Fruit fly (Drosophila melanogaster) whole organism, embryonic: Measurements from ENCODE around the gene CG14234.

Experiments used
- Atf6 ChIP-seq: fragments of 200-800 bp; sonication (Bioruptor generic); IDR thresholded peaks from 2 replicates; pipeline ENCODE4 v1.3.6; 2022; ENCODE audit warnings: missing biosample characterization, missing genetic modification characterization
- Awh ChIP-seq: fragments of 200-800 bp; sonication (Bioruptor generic); IDR thresholded peaks from 2 replicates; pipeline ENCODE4, ENCODE4 v1.3.6; 2022; ENCODE audit warnings: missing biosample characterization, missing genetic modification characterization
- B-H1 ChIP-seq: fragments of 200-800 bp; sonication (Bioruptor generic); IDR thresholded peaks from 3 replicates; pipeline ENCODE4 v1.3.6; 2022; ENCODE audit warnings: missing biosample characterization, missing genetic modification characterization
- C15 ChIP-seq: fragments of 200-800 bp; sonication (Bioruptor generic); IDR thresholded peaks from 3 replicates; pipeline ENCODE4 v1.3.6; 2022; ENCODE audit warnings: missing biosample characterization, missing genetic modification characterization
- CG10209 ChIP-seq: fragments of 200-800 bp; sonication (Bioruptor generic); optimal IDR thresholded peaks from 3 replicates; lab custom pipeline; 2017; ENCODE audit warnings: missing biosample characterization, mild to moderate bottlenecking, missing genetic modification characterization, missing genetic modification reagents
- CG11247 ChIP-seq: fragments of 200-800 bp; sonication (Bioruptor generic); IDR thresholded peaks from 2 replicates; pipeline ENCODE4 v1.3.6; 2022; ENCODE audit warnings: missing biosample characterization, missing genetic modification characterization
- CG11504 ChIP-seq: fragments of 200-800 bp; sonication (Bioruptor generic); optimal IDR thresholded peaks from 3 replicates; lab custom pipeline; 2019; ENCODE audit warnings: missing biosample characterization, mild to moderate bottlenecking, missing genetic modification characterization, moderate library complexity
- CG12769 ChIP-seq: fragments of 200-800 bp; sonication (Bioruptor generic); optimal IDR thresholded peaks from 2 replicates; lab custom pipeline; 2019; ENCODE audit warnings: missing biosample characterization, mild to moderate bottlenecking, missing genetic modification characterization, moderate library complexity
- CG12942 ChIP-seq: fragments of 200-800 bp; sonication (Bioruptor generic); optimal IDR thresholded peaks from 3 replicates; lab custom pipeline; 2016; ENCODE audit warnings: missing biosample characterization, missing genetic modification characterization
- CG16779 ChIP-seq: fragments of 200-800 bp; sonication (Bioruptor generic); IDR thresholded peaks from 2 replicates; pipeline ENCODE4 v1.3.6; 2022; ENCODE audit warnings: missing biosample characterization, missing genetic modification characterization
- CG2120 ChIP-seq: fragments of 200-800 bp; sonication (Bioruptor generic); optimal IDR thresholded peaks from 3 replicates; lab custom pipeline; 2016; ENCODE audit warnings: missing biosample characterization, missing genetic modification characterization
- CG2202 ChIP-seq: fragments of 200-800 bp; sonication (Bioruptor generic); optimal IDR thresholded peaks from 2 replicates; lab custom pipeline; 2018; ENCODE audit warnings: missing biosample characterization, mild to moderate bottlenecking, missing genetic modification characterization
- CG3847 ChIP-seq: fragments of 200-800 bp; sonication (Bioruptor generic); IDR thresholded peaks from 2 replicates; pipeline ENCODE4 v1.3.6; 2022; ENCODE audit warnings: missing biosample characterization, missing genetic modification characterization
- CG4328 ChIP-seq: fragments of 200-800 bp; sonication (Bioruptor generic); optimal IDR thresholded peaks from 3 replicates; lab custom pipeline; 2017; ENCODE audit warnings: missing biosample characterization, missing genetic modification reagents, missing genetic modification characterization
- CG4617 ChIP-seq: fragments of 200-800 bp; sonication (Bioruptor generic); optimal IDR thresholded peaks from 3 replicates; lab custom pipeline; 2016; ENCODE audit warnings: missing biosample characterization, missing genetic modification characterization, borderline replicate concordance
- CG6654 ChIP-seq: fragments of 200-800 bp; sonication (Bioruptor generic); optimal IDR thresholded peaks from 2 replicates; lab custom pipeline; 2017; ENCODE audit warnings: missing biosample characterization, mild to moderate bottlenecking, missing genetic modification characterization
- CG8388 ChIP-seq: fragments of 200-800 bp; sonication (Bioruptor generic); optimal IDR thresholded peaks from 2 replicates; lab custom pipeline; 2019; ENCODE audit warnings: missing biosample characterization, mild to moderate bottlenecking, missing genetic modification characterization, moderate library complexity
- Camta ChIP-seq: fragments of 200-800 bp; sonication (Bioruptor generic); optimal IDR thresholded peaks from 2 replicates; lab custom pipeline; 2016; ENCODE audit warnings: missing biosample characterization, missing genetic modification characterization
- CoRest ChIP-seq: fragments of 200-800 bp; sonication (Bioruptor generic); optimal IDR thresholded peaks from 3 replicates; lab custom pipeline; 2018; ENCODE audit warnings: missing biosample characterization, mild to moderate bottlenecking, missing genetic modification characterization, moderate library complexity
- Deaf1 ChIP-seq: fragments of 200-800 bp; optimal IDR thresholded peaks from 3 replicates; lab custom pipeline; 2019; ENCODE audit warnings: missing biosample characterization, mild to moderate bottlenecking, missing genetic modification characterization, moderate library complexity
- Dfd ChIP-seq, 2 experiments: fragments of >200 bp; optimal IDR thresholded peaks; 2 replicates each; lab custom pipeline; 2017; ENCODE audit warnings: missing biosample characterization in 2 of 2, missing genetic modification characterization in 2 of 2
- E2f1 ChIP-seq: fragments of 200-800 bp; sonication (Bioruptor generic); IDR thresholded peaks from 2 replicates; pipeline ENCODE4 v1.3.6; 2022; ENCODE audit warnings: missing biosample characterization, missing genetic modification characterization
- Ets97D ChIP-seq: fragments of 200-800 bp; sonication (Bioruptor generic); optimal IDR thresholded peaks from 3 replicates; lab custom pipeline; 2016; ENCODE audit warnings: missing biosample characterization, missing genetic modification characterization
- Fer2 ChIP-seq: fragments of 200-800 bp; sonication (Bioruptor generic); optimal IDR thresholded peaks from 2 replicates; lab custom pipeline; 2018; ENCODE audit warnings: missing biosample characterization, mild to moderate bottlenecking, missing genetic modification characterization, moderate library complexity
- Gsc ChIP-seq: fragments of 200-800 bp; sonication (Bioruptor generic); IDR thresholded peaks from 2 replicates; pipeline ENCODE4 v1.3.6; 2022; ENCODE audit warnings: missing biosample characterization, missing genetic modification characterization
- H2.0 ChIP-seq: fragments of 200-800 bp; sonication (Bioruptor generic); IDR thresholded peaks from 2 replicates; pipeline ENCODE4 v1.3.6; 2022; ENCODE audit warnings: missing biosample characterization, missing genetic modification characterization
- HLH3B ChIP-seq: fragments of 200-800 bp; sonication (Bioruptor generic); IDR thresholded peaks from 2 replicates; pipeline ENCODE4 v1.3.6; 2022; ENCODE audit warnings: missing biosample characterization, missing genetic modification characterization
- Hsf ChIP-seq: fragments of 200-800 bp; sonication (Bioruptor generic); optimal IDR thresholded peaks from 3 replicates; lab custom pipeline; 2016; ENCODE audit warnings: missing biosample characterization, missing genetic modification characterization
- Kr ChIP-seq: fragments of 200-800 bp; sonication (Bioruptor generic); optimal IDR thresholded peaks from 2 replicates; lab custom pipeline; 2017; ENCODE audit warnings: missing biosample characterization, mild to moderate bottlenecking, missing genetic modification characterization
- MESR4 ChIP-seq: fragments of 200-800 bp; sonication (Bioruptor generic); optimal IDR thresholded peaks from 2 replicates; lab custom pipeline; 2018; ENCODE audit warnings: missing biosample characterization, mild to moderate bottlenecking, missing genetic modification characterization, moderate library complexity
- Rx ChIP-seq: fragments of 200-800 bp; sonication (Bioruptor generic); IDR thresholded peaks from 2 replicates; pipeline ENCODE4 v1.3.6; 2022; ENCODE audit warnings: missing biosample characterization, missing genetic modification characterization
- Sox100B ChIP-seq: fragments of 200-800 bp; sonication (Bioruptor generic); optimal IDR thresholded peaks from 3 replicates; lab custom pipeline; 2018; ENCODE audit warnings: missing biosample characterization, mild to moderate bottlenecking, missing genetic modification characterization
- amos ChIP-seq: fragments of 200-800 bp; sonication (Bioruptor generic); IDR thresholded peaks from 2 replicates; pipeline ENCODE4 v1.3.6; 2022; ENCODE audit warnings: missing biosample characterization, missing genetic modification characterization; ENCODE audit not compliant: partially characterized antibody
- cg ChIP-seq: fragments of 200-800 bp; sonication (Bioruptor generic); optimal IDR thresholded peaks from 3 replicates; lab custom pipeline; 2019; ENCODE audit warnings: missing biosample characterization, mild to moderate bottlenecking, missing genetic modification characterization, moderate library complexity
- chif ChIP-seq, 2 experiments: fragments of 200-800 bp; sonication (Bioruptor generic); optimal IDR thresholded peaks; 3 replicates each; lab custom pipeline; 2016; ENCODE audit warnings: missing biosample characterization in 2 of 2, missing genetic modification characterization in 2 of 2
- ci ChIP-seq: fragments of 200-800 bp; sonication (Bioruptor generic); IDR thresholded peaks from 3 replicates; pipeline ENCODE4 v1.3.6; 2022; ENCODE audit warnings: missing biosample characterization, missing genetic modification characterization
- corto ChIP-seq: fragments of 200-800 bp; sonication (Bioruptor generic); optimal IDR thresholded peaks from 2 replicates; lab custom pipeline; 2016; ENCODE audit warnings: missing biosample characterization, mild to moderate bottlenecking, missing genetic modification characterization, moderate library complexity
- ftz-f1 ChIP-seq: fragments of 200-800 bp; sonication (Bioruptor generic); optimal IDR thresholded peaks from 2 replicates; lab custom pipeline; 2016; ENCODE audit warnings: missing biosample characterization, missing genetic modification characterization
- gcm ChIP-seq: fragments of 200-800 bp; sonication (Bioruptor generic); optimal IDR thresholded peaks from 2 replicates; lab custom pipeline; 2019; ENCODE audit warnings: missing biosample characterization, mild to moderate bottlenecking, missing genetic modification characterization, moderate library complexity
- gem ChIP-seq: fragments of 200-800 bp; sonication (Bioruptor generic); optimal IDR thresholded peaks from 2 replicates; lab custom pipeline; 2019; ENCODE audit warnings: missing biosample characterization, mild to moderate bottlenecking, missing genetic modification characterization, moderate library complexity
- gfzf ChIP-seq: fragments of 200-800 bp; sonication (Bioruptor generic); optimal IDR thresholded peaks from 2 replicates; lab custom pipeline; 2016; ENCODE audit warnings: missing biosample characterization, mild to moderate bottlenecking, missing genetic modification characterization, moderate library complexity
- kah ChIP-seq: fragments of 200-800 bp; sonication (Bioruptor generic); optimal IDR thresholded peaks from 2 replicates; lab custom pipeline; 2018; ENCODE audit warnings: missing biosample characterization, mild to moderate bottlenecking, missing genetic modification characterization
- kay ChIP-seq: fragments of 200-800 bp; sonication (Bioruptor generic); optimal IDR thresholded peaks from 2 replicates; lab custom pipeline; 2016; ENCODE audit warnings: missing biosample characterization, missing genetic modification characterization
- pum ChIP-seq: fragments of 200-800 bp; sonication (Bioruptor generic); optimal IDR thresholded peaks from 2 replicates; lab custom pipeline; 2016; ENCODE audit warnings: missing biosample characterization, missing genetic modification characterization
- repo ChIP-seq: fragments of 200-800 bp; sonication (Bioruptor generic); optimal IDR thresholded peaks from 2 replicates; lab custom pipeline; 2016; ENCODE audit warnings: missing biosample characterization, missing genetic modification characterization
- shn ChIP-seq: fragments of 200-800 bp; sonication (Bioruptor generic); optimal IDR thresholded peaks from 3 replicates; lab custom pipeline; 2016; ENCODE audit warnings: missing biosample characterization, missing genetic modification characterization
- sob ChIP-seq: fragments of 200-800 bp; sonication (Bioruptor generic); IDR thresholded peaks from 2 replicates; pipeline ENCODE4 v1.3.6; 2022; ENCODE audit warnings: missing biosample characterization, missing genetic modification characterization
- tup ChIP-seq: fragments of 200-800 bp; sonication (Bioruptor generic); optimal IDR thresholded peaks from 2 replicates; lab custom pipeline; 2016; ENCODE audit warnings: missing biosample characterization, mild to moderate bottlenecking, missing genetic modification characterization, moderate library complexity
- tx ChIP-seq: fragments of 200-800 bp; sonication (Bioruptor generic); optimal IDR thresholded peaks from 2 replicates; lab custom pipeline; 2016; ENCODE audit warnings: missing biosample characterization, missing genetic modification characterization
- zfh1 ChIP-seq: fragments of 200-800 bp; sonication (Bioruptor generic); IDR thresholded peaks from 3 replicates; pipeline ENCODE4 v1.3.6; 2022; ENCODE audit warnings: missing biosample characterization, missing genetic modification characterization

The CG14234 gene

DNA sequence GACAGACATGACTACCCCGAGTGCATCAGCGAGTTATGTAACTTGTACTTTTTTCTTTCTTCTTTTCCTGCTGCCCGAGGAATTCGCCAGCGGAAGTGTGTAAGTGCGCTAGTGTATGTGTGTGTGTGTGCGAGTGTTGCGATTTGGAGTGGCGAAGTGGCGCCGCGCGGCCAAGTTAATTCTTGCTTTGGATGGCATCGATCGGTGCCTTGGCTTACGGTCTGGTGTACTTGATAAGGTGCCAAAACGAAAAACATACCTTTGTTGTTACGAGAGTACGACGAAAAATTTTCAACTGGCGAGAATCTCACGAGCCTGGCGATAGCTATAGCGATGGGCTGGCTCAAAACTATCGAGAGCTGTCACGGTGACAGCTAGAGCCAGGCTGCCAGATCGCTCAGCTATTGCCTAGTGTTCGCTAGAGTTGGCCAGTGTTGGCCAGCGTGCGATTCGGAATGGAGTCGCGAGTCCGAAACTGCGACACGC is 8.7 kb downstream of the CG14234 start, which contains the start of the genes CG18809, COX6B, CG33932 and Rpp20 (continued):
- TF ChIP-seq gcm (GFP tag; lab: Kevin White, UChicago) = no peak
- peak; percentile 67 for TF ChIP-seq CG11247
- peak; percentile 83 for TF ChIP-seq ci (GFP tag; lab: Robert Waterston, UW)
- peak; percentile 60; the same call in 1 of the 2 replicates for TF ChIP-seq CG16779 (GFP tag; lab: Robert Waterston, UW)
- peak; percentile 66; the same call in 2 of the 3 replicates for TF ChIP-seq zfh1 (GFP tag; lab: Robert Waterston, UW)
- peak; percentile 27 for TF ChIP-seq Fer2 (tag; lab: Kevin White, UChicago)
- TF ChIP-seq CG2202 (tag; lab: Kevin White, UChicago) = peak; percentile 10
- 0 out of 2 replicates have a peak, but pooled peaks have one; percentile 36 for TF ChIP-seq Atf6 (GFP tag; lab: Robert Waterston, UW)
- TF ChIP-seq kay (GFP tag; lab: Kevin White, UChicago) = peak; percentile 12
- no peak for TF ChIP-seq Kr (GFP tag; lab: Kevin White, UChicago)
- TF ChIP-seq H2.0 = peak; percentile 28; the same call in 1 of the 2 replicates
- peak; percentile 34 for TF ChIP-seq CoRest (tag; lab: Kevin White, UChicago)
- TF ChIP-seq gfzf (GFP tag; lab: Kevin White, UChicago) = peak; percentile 33
- no peak for TF ChIP-seq Sox100B (GFP tag; lab: Kevin White, UChicago)
- peak; percentile 62 for TF ChIP-seq pum (GFP tag; lab: Kevin White, UChicago)
- no peak for TF ChIP-seq Dfd (GFP tag; optimal IDR thresholded peaks at IDR 0.05; lab: Kevin White, UChicago)
- peak; percentile 73 for TF ChIP-seq Hsf (GFP tag; lab: Kevin White, UChicago)
- TF ChIP-seq CG6654 (GFP tag; lab: Kevin White, UChicago) = no peak
- TF ChIP-seq E2f1 (GFP tag; lab: Robert Waterston, UW) = no peak
- TF ChIP-seq CG2120 (GFP tag; lab: Kevin White, UChicago) = peak; percentile 82
- peak; percentile 60 to 64 for TF ChIP-seq chif (GFP tag; optimal IDR thresholded peaks at IDR 0.05; lab: Kevin White, UChicago)
- TF ChIP-seq repo = peak; percentile 72
- no peak for TF ChIP-seq CG8388 (GFP tag; lab: Kevin White, UChicago)
- TF ChIP-seq Rx (GFP tag; lab: Robert Waterston, UW) = peak; percentile 32; the same call in 1 of the 2 replicates
- TF ChIP-seq tup (GFP tag; lab: Kevin White, UChicago) = no peak
- peak; percentile 21 for TF ChIP-seq kah
- TF ChIP-seq CG3847 (GFP tag; lab: Robert Waterston, UW) = peak; percentile 94
- peak; percentile 52 for TF ChIP-seq CG10209 (GFP tag; lab: Kevin White, UChicago)
- TF ChIP-seq Deaf1 (tag; lab: Kevin White, UChicago) = peak; percentile 59
- peak; percentile 67 for TF ChIP-seq shn
- peak; percentile 54 for TF ChIP-seq HLH3B

DNA sequence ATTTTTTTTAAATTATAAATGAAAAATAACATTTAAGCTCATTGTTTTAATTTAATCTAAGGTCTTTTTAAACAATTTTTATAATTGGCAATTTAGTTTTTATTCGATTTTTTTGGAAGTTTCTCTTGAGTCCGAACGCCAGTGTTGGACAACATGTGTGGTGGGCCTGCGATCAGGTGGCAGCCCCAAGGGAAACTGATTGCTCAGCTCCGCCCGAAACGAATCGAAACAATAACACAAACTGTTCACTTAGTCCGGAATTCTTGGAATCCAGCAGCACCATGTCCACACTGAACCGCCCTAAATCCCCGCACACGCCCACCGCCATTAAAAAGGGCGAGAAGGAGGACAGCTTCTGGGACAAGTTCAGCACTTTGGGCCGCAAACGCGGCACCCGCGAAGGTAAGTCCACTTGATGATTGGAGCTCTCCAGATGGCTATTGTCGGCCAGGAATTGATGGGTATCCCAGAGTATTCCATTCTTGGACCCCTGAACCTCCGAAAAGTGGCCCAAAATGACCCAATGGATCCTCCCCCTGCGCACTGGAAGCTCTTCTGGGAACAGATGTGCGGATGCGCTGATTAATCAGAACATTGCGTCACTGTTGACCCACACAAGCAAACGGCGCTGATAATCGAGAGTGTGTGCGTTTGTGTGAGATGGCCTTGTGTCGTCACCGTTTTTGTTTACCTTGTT is 10.7 kb downstream of the CG14234 start, which contains the start of gene parvin:
parvin (plus strand) TSS at position 134 of the 697 bp plus-strand sequence.
- TF ChIP-seq ftz-f1 (GFP tag; lab: Kevin White, UChicago) (peak; percentile 69), C15 (GFP tag; lab: Robert Waterston, UW) (no peak), Awh (no peak), CG11504 (no peak), Gsc (GFP tag; lab: Robert Waterston, UW) (no peak), MESR4 (GFP tag; lab: Kevin White, UChicago) (peak; percentile 86), corto (no peak), CG4617 (GFP tag; lab: Kevin White, UChicago) (peak; percentile 30), CG12769 (tag; lab: Kevin White, UChicago) (peak; percentile 43), tx (GFP tag; lab: Kevin White, UChicago) (peak; percentile 52), sob (GFP tag; lab: Robert Waterston, UW) (0 out of 2 replicates have a peak, but pooled peaks have one; percentile 14), CG4328 (GFP tag; lab: Kevin White, UChicago) (no peak), B-H1 (GFP tag; lab: Robert Waterston, UW) (no peak), amos (GFP tag; lab: Robert Waterston, UW) (peak; percentile 32; the same call in 1 of the 2 replicates), Ets97D (GFP tag; lab: Kevin White, UChicago) (peak; percentile 5), Camta (GFP tag; lab: Kevin White, UChicago) (no peak), gem (tag; lab: Kevin White, UChicago) (no peak), cg (GFP tag; lab: Kevin White, UChicago) (peak; percentile 82), CG12942 (GFP tag; lab: Kevin White, UChicago) (no peak)
